Worm (Caenorhabditis elegans) whole organism, midembryonic: Measurements from ENCODE around the gene K07F5.7.

Experiments used
- T22C8.4 ChIP-seq: fragments of 200-800 bp; sonication (Bioruptor generic); IDR thresholded peaks from 2 replicates; pipeline ENCODE4 v1.3.6; 2022; ENCODE audit warnings: missing genetic modification characterization, missing compliant biosample characterization
- flt-1 ChIP-seq: fragments of 200-800 bp; sonication (Bioruptor generic); IDR thresholded peaks from 2 replicates; pipeline ENCODE4 v1.3.6; 2022; ENCODE audit warnings: missing genetic modification characterization, missing compliant biosample characterization
- klf-2 ChIP-seq: fragments of 200-800 bp; sonication (Bioruptor generic); conservative IDR thresholded peaks from 2 replicates; pipeline ENCODE4 v1.3.6; 2022; ENCODE audit warnings: missing genetic modification reagents, missing genetic modification characterization, missing compliant biosample characterization
- med-1 ChIP-seq: sonication (generic microtip); optimal IDR thresholded peaks from 2 replicates; lab custom pipeline; 2017; ENCODE audit warnings: missing genetic modification characterization, mild to moderate bottlenecking, missing compliant biosample characterization, antibody characterized with exemption, missing genetic modification reagents; ENCODE audit not compliant: insufficient read depth
- ref-1 ChIP-seq: fragments of 200-800 bp; sonication (Bioruptor generic); conservative IDR thresholded peaks from 2 replicates; pipeline ENCODE4 v1.3.6; 2022; ENCODE audit warnings: missing genetic modification reagents, missing genetic modification characterization, missing compliant biosample characterization
- tab-1 ChIP-seq: fragments of 200-800 bp; sonication (Bioruptor generic); IDR thresholded peaks from 2 replicates; pipeline ENCODE4 v1.3.6; 2022; ENCODE audit warnings: missing genetic modification characterization, missing compliant biosample characterization
- ztf-23 ChIP-seq: fragments of 200-800 bp; sonication (Bioruptor generic); IDR thresholded peaks from 2 replicates; pipeline ENCODE4 v1.3.6; 2022; ENCODE audit warnings: missing genetic modification reagents, missing genetic modification characterization, missing compliant biosample characterization

ce11 chrIV:9891938-9892337 lies 44.0 kb upstream of the K07F5.7 start, which contains the start of gene F32B6.4:
- TF ChIP-seq ztf-23 (no peak), flt-1 (GFP tag; lab: Robert Waterston, UW) (no peak), T22C8.4 (GFP tag; lab: Robert Waterston, UW) (no peak), ref-1 (GFP tag; lab: Robert Waterston, UW) (no peak), tab-1 (GFP tag; lab: Robert Waterston, UW) (no peak), klf-2 (GFP tag; lab: Robert Waterston, UW) (no peak), med-1 (GFP tag; lab: Kevin White, UChicago) (no peak)
